Worm (Caenorhabditis elegans): ENCODE results near the gene flp-8.

DNA sequence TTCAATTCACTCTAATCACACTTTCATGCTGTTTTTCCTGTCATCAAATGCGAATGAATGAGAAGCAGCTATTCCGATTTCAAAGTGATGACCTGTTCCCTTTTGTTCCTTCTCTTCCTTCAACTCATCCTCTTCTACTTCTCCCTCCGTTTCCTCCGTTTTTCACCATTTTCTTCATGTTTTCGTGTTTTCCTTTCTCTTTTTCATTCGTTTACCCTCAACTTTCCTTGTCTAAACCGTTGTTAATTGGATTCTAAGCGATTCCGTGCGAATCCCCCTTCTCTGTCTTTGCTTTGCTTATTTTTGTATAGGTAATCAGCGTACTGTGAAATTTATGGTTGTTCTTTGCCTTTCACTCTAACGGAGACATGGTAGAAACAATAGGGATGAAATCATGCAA lies 4.6 kb downstream of the flp-8 start:
- TF ChIP-seq nhr-11 (tag; optimal IDR thresholded peaks at IDR 0.05) (no peak), ama-1 (optimal IDR thresholded peaks at IDR 0.05) (no peak)

All from whole organism, L2 larva.